Worm (Caenorhabditis elegans): ENCODE measurements around the gene F01G4.6.
A peak's percentile ranks its signal among the peaks of the same experiment; 100 is the strongest.

DNA sequence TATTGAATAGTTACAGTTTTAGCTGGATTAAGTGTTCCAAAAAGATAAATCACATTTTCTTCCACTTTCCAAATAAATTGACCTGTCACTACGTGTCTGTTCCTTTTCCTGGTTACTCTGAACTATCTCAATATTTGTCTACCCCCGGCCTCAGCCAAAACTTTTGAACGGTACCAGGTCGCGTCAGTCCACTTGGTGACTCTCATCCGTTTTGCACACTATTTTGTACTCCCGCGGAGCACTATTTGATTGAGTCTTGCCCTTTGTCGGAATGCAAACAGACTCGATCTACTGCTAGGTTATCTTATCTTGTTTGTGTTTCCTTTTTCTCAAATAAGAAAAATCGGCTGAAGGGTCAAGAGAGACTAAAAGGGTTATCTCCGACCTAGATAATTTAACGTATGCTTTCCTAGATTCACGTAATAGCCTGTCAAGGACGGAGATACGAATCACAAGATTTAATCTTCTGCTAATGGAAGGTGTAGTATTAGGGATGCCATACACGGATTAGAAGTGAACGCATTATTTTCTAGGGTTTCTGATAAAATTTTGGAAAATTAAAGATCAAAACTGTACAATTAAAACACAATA, 29.2 kb downstream of the F01G4.6 start:
- no peak for TF ChIP-seq lsy-2 (tag; optimal IDR thresholded peaks at IDR 0.05)
- no peak for TF ChIP-seq lin-13 (tag; optimal IDR thresholded peaks at IDR 0.05)
- TF ChIP-seq nhr-76 (tag; optimal IDR thresholded peaks at IDR 0.05): no peak
- peak; percentile 10 for TF ChIP-seq pha-4 (tag; optimal IDR thresholded peaks at IDR 0.05)
- no peak for TF ChIP-seq cnd-1 (tag; optimal IDR thresholded peaks at IDR 0.05)
- no peak for TF ChIP-seq nhr-12 (tag; optimal IDR thresholded peaks at IDR 0.05)
- TF ChIP-seq mls-2 (tag; optimal IDR thresholded peaks at IDR 0.05): no peak
- TF ChIP-seq blmp-1 (tag; optimal IDR thresholded peaks at IDR 0.05): no peak
- TF ChIP-seq ces-1 (GFP tag; optimal IDR thresholded peaks at IDR 0.05): no peak
- TF ChIP-seq elt-3 (tag; optimal IDR thresholded peaks at IDR 0.05): no peak
- TF ChIP-seq unc-39 (tag; optimal IDR thresholded peaks at IDR 0.05): no peak
- no peak for TF ChIP-seq snpc-4 (tag; optimal IDR thresholded peaks at IDR 0.05)
- TF ChIP-seq hlh-1 (tag; optimal IDR thresholded peaks at IDR 0.05): no peak

All from whole organism, mixed stage, embryonic.